Fruit fly (Drosophila melanogaster) whole organism, prepupa: ENCODE measurements around the gene Amnionless.

Experiments used
- Blimp-1 ChIP-seq: fragments of 200-800 bp; sonication (Bioruptor generic); optimal IDR thresholded peaks from 3 replicates; lab custom pipeline; 2017; ENCODE audit warnings: missing biosample characterization, missing genetic modification characterization, mild to moderate bottlenecking, moderate library complexity, missing genetic modification reagents
- CG10631 ChIP-seq: fragments of 200-800 bp; sonication (Bioruptor generic); optimal IDR thresholded peaks from 2 replicates; lab custom pipeline; 2016; ENCODE audit warnings: missing biosample characterization, missing genetic modification characterization
- CG11294 ChIP-seq: fragments of 200-800 bp; sonication (Bioruptor generic); IDR thresholded peaks from 2 replicates; pipeline ENCODE4 v1.3.6; 2022; ENCODE audit warnings: missing biosample characterization, missing genetic modification characterization
- CG11762 ChIP-seq: fragments of 200-800 bp; sonication (Bioruptor generic); optimal IDR thresholded peaks from 3 replicates; lab custom pipeline; 2016; ENCODE audit warnings: missing biosample characterization, missing genetic modification characterization; ENCODE audit not compliant: insufficient read depth
- CG11902 ChIP-seq: fragments of 200-800 bp; sonication (Bioruptor generic); optimal IDR thresholded peaks from 3 replicates; lab custom pipeline; 2016; ENCODE audit warnings: missing biosample characterization, missing genetic modification characterization
- CG15336 ChIP-seq: fragments of 200-800 bp; sonication (Bioruptor generic); IDR thresholded peaks from 2 replicates; pipeline ENCODE4 v1.3.6; 2022; ENCODE audit warnings: missing biosample characterization, missing genetic modification characterization
- CG1621 ChIP-seq: fragments of 200-800 bp; sonication (Bioruptor generic); optimal IDR thresholded peaks from 3 replicates; lab custom pipeline; 2018; ENCODE audit warnings: missing biosample characterization, mild to moderate bottlenecking, missing genetic modification characterization
- CG16779 ChIP-seq: fragments of 200-800 bp; sonication (Bioruptor generic); optimal IDR thresholded peaks from 3 replicates; lab custom pipeline; 2017; ENCODE audit warnings: missing biosample characterization, mild to moderate bottlenecking, missing genetic modification characterization
- CG3032 ChIP-seq: fragments of 200-800 bp; optimal IDR thresholded peaks from 2 replicates; lab custom pipeline; 2019; ENCODE audit warnings: missing biosample characterization, mild to moderate bottlenecking, missing genetic modification characterization, moderate library complexity
- CG32006 ChIP-seq: fragments of 200-800 bp; sonication (Bioruptor generic); optimal IDR thresholded peaks from 3 replicates; lab custom pipeline; 2017; ENCODE audit warnings: missing biosample characterization, mild to moderate bottlenecking, missing genetic modification characterization
- CG34406 ChIP-seq: fragments of 200-800 bp; sonication (Bioruptor generic); optimal IDR thresholded peaks from 3 replicates; lab custom pipeline; 2016; ENCODE audit warnings: missing biosample characterization, missing genetic modification characterization
- CG3919 ChIP-seq: fragments of 200-800 bp; sonication (Bioruptor generic); optimal IDR thresholded peaks from 3 replicates; lab custom pipeline; 2016; ENCODE audit warnings: missing biosample characterization, missing genetic modification characterization
- CG4318 ChIP-seq: fragments of 200-800 bp; sonication (Bioruptor generic); optimal IDR thresholded peaks from 3 replicates; lab custom pipeline; 2017; ENCODE audit warnings: missing biosample characterization, mild to moderate bottlenecking, missing genetic modification characterization
- CG6163 ChIP-seq: fragments of 200-800 bp; sonication (Bioruptor generic); IDR thresholded peaks from 3 replicates; pipeline ENCODE4 v1.3.6; 2022; ENCODE audit warnings: missing biosample characterization, missing genetic modification characterization
- CG6276 ChIP-seq: fragments of 200-800 bp; sonication (Bioruptor generic); optimal IDR thresholded peaks from 2 replicates; lab custom pipeline; 2017; ENCODE audit warnings: missing biosample characterization, mild to moderate bottlenecking, missing genetic modification characterization
- CG6792 ChIP-seq: fragments of 200-800 bp; sonication (Bioruptor generic); optimal IDR thresholded peaks from 3 replicates; lab custom pipeline; 2016; ENCODE audit warnings: missing biosample characterization, missing genetic modification characterization
- CG6808 ChIP-seq: fragments of 200-800 bp; sonication (Bioruptor generic); optimal IDR thresholded peaks from 3 replicates; lab custom pipeline; 2017; ENCODE audit warnings: missing biosample characterization, missing genetic modification characterization, mild to moderate bottlenecking, moderate library complexity, missing genetic modification reagents
- CG6854 ChIP-seq: fragments of 200-800 bp; sonication (Bioruptor generic); optimal IDR thresholded peaks from 2 replicates; lab custom pipeline; 2017; ENCODE audit warnings: missing biosample characterization, mild to moderate bottlenecking, missing genetic modification characterization
- CG8119 ChIP-seq: fragments of 200-800 bp; sonication (Bioruptor generic); IDR thresholded peaks from 3 replicates; pipeline ENCODE4 v1.3.6; 2022; ENCODE audit warnings: missing biosample characterization, missing genetic modification characterization
- CG8319 ChIP-seq: fragments of 200-800 bp; sonication (Bioruptor generic); optimal IDR thresholded peaks from 3 replicates; lab custom pipeline; 2016; ENCODE audit warnings: missing biosample characterization, missing genetic modification characterization
- CG8632 ChIP-seq: fragments of 200-800 bp; sonication (Bioruptor generic); optimal IDR thresholded peaks from 3 replicates; lab custom pipeline; 2016; ENCODE audit warnings: missing biosample characterization, missing genetic modification characterization
- CG9139 ChIP-seq: fragments of 200-800 bp; sonication (Bioruptor generic); optimal IDR thresholded peaks from 3 replicates; lab custom pipeline; 2017; ENCODE audit warnings: missing biosample characterization, mild to moderate bottlenecking, missing genetic modification characterization
- Eip75B ChIP-seq: fragments of 200-800 bp; sonication (Bioruptor generic); optimal IDR thresholded peaks from 3 replicates; lab custom pipeline; 2016; ENCODE audit warnings: missing biosample characterization, missing genetic modification characterization
- Eip78C ChIP-seq: fragments of 200-800 bp; sonication (Bioruptor generic); peaks from one replicate; lab custom pipeline; 2016; ENCODE audit warnings: missing biosample characterization, missing genetic modification characterization
- Eip93F ChIP-seq: fragments of 200-800 bp; sonication (Bioruptor generic); optimal IDR thresholded peaks from 2 replicates; lab custom pipeline; 2016; ENCODE audit warnings: missing biosample characterization, mild to moderate bottlenecking, missing genetic modification characterization
- Ets96B ChIP-seq: fragments of 200-800 bp; optimal IDR thresholded peaks from 2 replicates; lab custom pipeline; 2019; ENCODE audit warnings: missing biosample characterization, mild to moderate bottlenecking, missing genetic modification characterization, moderate library complexity
- Gug ChIP-seq: fragments of 200-800 bp; sonication (Bioruptor generic); IDR thresholded peaks from 2 replicates; pipeline ENCODE4 v1.3.6; 2022; ENCODE audit warnings: missing biosample characterization, missing genetic modification characterization
- Hr38 ChIP-seq: sonication (Bioruptor generic); optimal IDR thresholded peaks from 2 replicates; lab custom pipeline; 2016; ENCODE audit warnings: missing biosample characterization, missing genetic modification characterization
- Hr39 ChIP-seq: fragments of 200-800 bp; sonication (Bioruptor generic); optimal IDR thresholded peaks from 2 replicates; lab custom pipeline; 2016; ENCODE audit warnings: missing biosample characterization, missing genetic modification characterization
- Hr4 ChIP-seq: fragments of 200-800 bp; sonication (Bioruptor generic); optimal IDR thresholded peaks from 3 replicates; lab custom pipeline; 2016; ENCODE audit warnings: missing biosample characterization, missing genetic modification characterization
- Lpt ChIP-seq: fragments of 200-800 bp; sonication (Bioruptor generic); optimal IDR thresholded peaks from 3 replicates; lab custom pipeline; 2016; ENCODE audit warnings: missing biosample characterization, missing genetic modification characterization
- Met ChIP-seq: fragments of 200-800 bp; sonication (Bioruptor generic); optimal IDR thresholded peaks from 3 replicates; lab custom pipeline; 2016; ENCODE audit warnings: missing biosample characterization, missing genetic modification characterization
- Smox ChIP-seq: fragments of 200-800 bp; sonication (Bioruptor generic); optimal IDR thresholded peaks from 3 replicates; lab custom pipeline; 2016; ENCODE audit warnings: missing biosample characterization, missing genetic modification characterization
- achi ChIP-seq: fragments of 200-800 bp; sonication (Bioruptor generic); optimal IDR thresholded peaks from 3 replicates; lab custom pipeline; 2016; ENCODE audit warnings: missing biosample characterization, missing genetic modification characterization
- cyc ChIP-seq: fragments of 200-800 bp; sonication (Bioruptor generic); optimal IDR thresholded peaks from 3 replicates; lab custom pipeline; 2016; ENCODE audit warnings: missing biosample characterization, missing genetic modification characterization
- dac ChIP-seq: fragments of 200-800 bp; sonication (Bioruptor generic); optimal IDR thresholded peaks from 2 replicates; lab custom pipeline; 2017; ENCODE audit warnings: missing biosample characterization, mild to moderate bottlenecking, missing genetic modification characterization
- dsx ChIP-seq: fragments of 200-800 bp; optimal IDR thresholded peaks from 3 replicates; lab custom pipeline; 2019; ENCODE audit warnings: missing biosample characterization, mild to moderate bottlenecking, missing genetic modification characterization, moderate library complexity; ENCODE audit not compliant: poor library complexity, severe bottlenecking
- esn ChIP-seq: fragments of 200-800 bp; sonication (Bioruptor generic); optimal IDR thresholded peaks from 2 replicates; lab custom pipeline; 2016; ENCODE audit warnings: missing biosample characterization, mild to moderate bottlenecking, missing genetic modification characterization, moderate library complexity
- fd85E ChIP-seq: fragments of 200-800 bp; sonication (Bioruptor generic); optimal IDR thresholded peaks from 3 replicates; lab custom pipeline; 2016; ENCODE audit warnings: missing biosample characterization, missing genetic modification characterization
- fkh ChIP-seq: fragments of 200-800 bp; sonication (Bioruptor generic); optimal IDR thresholded peaks from 3 replicates; lab custom pipeline; 2017; ENCODE audit warnings: missing biosample characterization, mild to moderate bottlenecking, missing genetic modification characterization, moderate library complexity
- net ChIP-seq: fragments of 200-800 bp; sonication (Bioruptor generic); optimal IDR thresholded peaks from 3 replicates; lab custom pipeline; 2016; ENCODE audit warnings: missing biosample characterization, missing genetic modification characterization
- pdm3 ChIP-seq: fragments of 200-800 bp; sonication (Bioruptor generic); optimal IDR thresholded peaks from 3 replicates; lab custom pipeline; 2016; ENCODE audit warnings: missing biosample characterization, missing genetic modification characterization
- salr ChIP-seq, 2 experiments: fragments of 200-800 bp; sonication (Bioruptor generic); optimal IDR thresholded peaks; 3 replicates each; lab custom pipeline; 2016 to 2018; ENCODE audit warnings: missing biosample characterization in 2 of 2, missing genetic modification characterization in 2 of 2, mild to moderate bottlenecking in 1 of 2
- spab ChIP-seq: fragments of 200-800 bp; sonication (Bioruptor generic); optimal IDR thresholded peaks from 2 replicates; lab custom pipeline; 2017; ENCODE audit warnings: missing biosample characterization, mild to moderate bottlenecking, missing genetic modification characterization, missing genetic modification reagents
- topi ChIP-seq: fragments of 200-800 bp; sonication (Bioruptor generic); optimal IDR thresholded peaks from 3 replicates; lab custom pipeline; 2016; ENCODE audit warnings: missing biosample characterization, missing genetic modification characterization

The Amnionless gene

dm6 chr2L:250507-251215 lies 38.3 kb downstream of the Amnionless start, which contains the start of gene kis (continued):
- peak; percentile 84 for TF ChIP-seq Eip78C (GFP tag; lab: Kevin White, UChicago)
- TF ChIP-seq CG8319 (GFP tag; lab: Kevin White, UChicago) = no peak
- TF ChIP-seq Blimp-1 = peak; percentile 26
- TF ChIP-seq Hr4 (GFP tag; lab: Kevin White, UChicago) = no peak
- TF ChIP-seq esn = peak; percentile 47
- TF ChIP-seq CG9139 (GFP tag; lab: Kevin White, UChicago) = peak; percentile 39
- peak; percentile 30 for TF ChIP-seq CG3032 (tag; lab: Kevin White, UChicago)
- TF ChIP-seq pdm3 (GFP tag; lab: Kevin White, UChicago) = no peak
- TF ChIP-seq net = peak; percentile 19
- TF ChIP-seq CG6276 (GFP tag; lab: Kevin White, UChicago) = peak; percentile 57
- no peak for TF ChIP-seq CG4318 (GFP tag; lab: Kevin White, UChicago)
- peak; percentile 40 for TF ChIP-seq CG3919
- no peak for TF ChIP-seq salr (GFP tag; optimal IDR thresholded peaks at IDR 0.05; lab: Kevin White, UChicago)
- TF ChIP-seq CG6854 = peak; percentile 53
- peak; percentile 22 for TF ChIP-seq Ets96B
- peak; percentile 15 for TF ChIP-seq Smox
- TF ChIP-seq dsx = peak; percentile 25
- no peak for TF ChIP-seq CG16779 (tag; lab: Kevin White, UChicago)
- no peak for TF ChIP-seq dac (GFP tag; lab: Kevin White, UChicago)

DNA sequence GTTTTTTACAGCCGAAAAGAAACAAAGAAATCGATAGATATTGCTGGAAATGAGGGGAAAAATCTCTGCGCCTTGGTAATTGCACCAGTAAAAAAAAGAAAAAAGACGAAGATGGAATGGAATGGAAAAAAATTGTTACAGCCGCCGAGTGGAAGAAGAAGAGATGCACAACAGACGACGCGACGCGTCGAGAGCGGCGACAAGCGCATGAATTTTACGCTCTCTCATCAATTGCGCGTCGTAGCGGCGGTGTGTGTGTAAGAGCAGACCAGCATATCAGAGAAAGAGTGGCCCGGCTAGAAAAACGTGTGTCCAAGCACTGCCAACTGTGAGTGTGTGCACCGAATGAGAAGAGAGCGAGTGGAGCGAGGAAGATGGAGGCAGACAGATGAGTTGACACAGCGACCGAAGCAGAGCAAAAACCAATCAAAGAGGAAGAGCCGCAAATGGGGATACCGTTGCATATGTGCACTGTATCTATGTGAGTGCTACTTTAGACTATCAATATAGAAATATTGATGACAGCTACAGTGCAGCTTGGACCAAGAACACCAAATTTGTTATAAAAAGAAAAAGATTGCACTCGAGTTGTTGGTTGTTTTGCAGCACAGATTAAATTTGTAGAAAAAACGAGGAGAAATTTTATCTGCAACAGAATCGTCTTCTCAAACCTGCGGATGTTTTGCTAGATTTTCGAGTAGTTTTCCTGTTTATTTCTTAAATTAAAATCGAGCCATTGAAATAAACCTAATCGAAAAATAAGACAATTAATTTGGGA lies 39.7 kb downstream of the Amnionless start:
- TF ChIP-seq net (peak; percentile 63), Blimp-1 (no peak), esn (peak; percentile 21), CG16779 (tag; lab: Kevin White, UChicago) (peak; percentile 54), Lpt (GFP tag; lab: Kevin White, UChicago) (peak; percentile 25), dsx (peak; percentile 23), CG1621 (tag; lab: Kevin White, UChicago) (peak; percentile 9), CG32006 (GFP tag; lab: Kevin White, UChicago) (peak; percentile 87), CG11762 (GFP tag; lab: Kevin White, UChicago) (peak; percentile 44), CG3032 (tag; lab: Kevin White, UChicago) (peak; percentile 26), Eip78C (GFP tag; lab: Kevin White, UChicago) (peak; percentile 91), Gug (GFP tag; lab: Robert Waterston, UW) (peak; percentile 64), CG4318 (GFP tag; lab: Kevin White, UChicago) (peak; percentile 74), CG34406 (GFP tag; lab: Kevin White, UChicago) (peak; percentile 10), CG6854 (peak; percentile 56), Met (peak; percentile 48), Eip75B (peak; percentile 62), Eip93F (GFP tag; lab: Kevin White, UChicago) (no peak), CG6808 (GFP tag; lab: Kevin White, UChicago) (peak; percentile 50), fd85E (GFP tag; lab: Kevin White, UChicago) (no peak), CG11294 (peak; percentile 54; the same call in 1 of the 2 replicates), CG6792 (peak; percentile 6), topi (GFP tag; lab: Kevin White, UChicago) (peak; percentile 28), spab (peak; percentile 35), CG8319 (GFP tag; lab: Kevin White, UChicago) (no peak), CG10631 (GFP tag; lab: Kevin White, UChicago) (peak; percentile 46), CG8632 (GFP tag; lab: Kevin White, UChicago) (peak; percentile 24), achi (peak; percentile 68), CG11902 (GFP tag; lab: Kevin White, UChicago) (no peak), cyc (GFP tag; lab: Kevin White, UChicago) (peak; percentile 39), Hr39 (GFP tag; lab: Kevin White, UChicago) (peak; percentile 23), CG9139 (GFP tag; lab: Kevin White, UChicago) (peak; percentile 26), CG6276 (GFP tag; lab: Kevin White, UChicago) (peak; percentile 67), fkh (peak; percentile 65), Smox (no peak), CG15336 (peak; percentile 70), CG8119 (peak; percentile 71), Hr38 (GFP tag; lab: Kevin White, UChicago) (no peak), CG6163 (GFP tag; lab: Robert Waterston, UW) (peak; percentile 38)
